Worm (Caenorhabditis elegans) whole organism, late embryonic: Measurements from ENCODE around the gene F59C12.3.

Experiments used
- C08G9.2 ChIP-seq: sonication (generic microtip); optimal IDR thresholded peaks from 2 replicates; lab custom pipeline; 2016; ENCODE audit warnings: mild to moderate bottlenecking, missing genetic modification characterization, moderate library complexity, missing compliant biosample characterization
- ceh-19 ChIP-seq: fragments of 200-800 bp; sonication (Bioruptor generic); optimal IDR thresholded peaks from 2 replicates; lab custom pipeline; 2018; ENCODE audit warnings: mild to moderate bottlenecking, missing genetic modification characterization, missing compliant biosample characterization
- ceh-2 ChIP-seq: sonication (generic microtip); optimal IDR thresholded peaks from 2 replicates; lab custom pipeline; 2016; ENCODE audit warnings: missing genotype, missing genetic modification characterization, missing compliant biosample characterization
- ceh-24 ChIP-seq: sonication (generic microtip); optimal IDR thresholded peaks from 2 replicates; lab custom pipeline; 2016; ENCODE audit warnings: mild to moderate bottlenecking, missing genetic modification characterization, missing compliant biosample characterization
- ceh-30 ChIP-seq: fragments of 150-350 bp; optimal IDR thresholded peaks from 2 replicates; lab custom pipeline; 2014; ENCODE audit warnings: missing biosample characterization, missing genetic modification characterization
- ceh-34 ChIP-seq: sonication (generic microtip); optimal IDR thresholded peaks from 2 replicates; lab custom pipeline; 2016; ENCODE audit warnings: mild to moderate bottlenecking, missing genetic modification characterization, missing compliant biosample characterization
- ceh-48 ChIP-seq: sonication (generic microtip); optimal IDR thresholded peaks from 2 replicates; lab custom pipeline; 2016; ENCODE audit warnings: missing genetic modification characterization, inconsistent platforms, missing compliant biosample characterization
- che-1 ChIP-seq: sonication (generic microtip); optimal IDR thresholded peaks from 2 replicates; lab custom pipeline; 2016; ENCODE audit warnings: mild to moderate bottlenecking, missing genetic modification characterization, missing compliant biosample characterization
- dve-1 ChIP-seq: sonication (generic microtip); optimal IDR thresholded peaks from 2 replicates; lab custom pipeline; 2017; ENCODE audit warnings: antibody characterized with exemption, mild to moderate bottlenecking, missing genetic modification characterization, missing compliant biosample characterization
- elt-2 ChIP-seq: sonication (generic microtip); optimal IDR thresholded peaks from 2 replicates; lab custom pipeline; 2016; ENCODE audit warnings: missing genetic modification reagents, missing genetic modification characterization, missing compliant biosample characterization
- elt-4 ChIP-seq: sonication (generic microtip); optimal IDR thresholded peaks from 2 replicates; lab custom pipeline; 2016; ENCODE audit warnings: missing genetic modification characterization, missing compliant biosample characterization
- ets-4 ChIP-seq: sonication (generic microtip); optimal IDR thresholded peaks from 2 replicates; lab custom pipeline; 2016; ENCODE audit warnings: missing genetic modification characterization, missing compliant biosample characterization
- eyg-1 ChIP-seq: sonication (generic microtip); optimal IDR thresholded peaks from 2 replicates; lab custom pipeline; 2016; ENCODE audit warnings: missing genotype, missing genetic modification characterization, missing compliant biosample characterization
- fax-1 ChIP-seq: sonication (generic microtip); optimal IDR thresholded peaks from 2 replicates; lab custom pipeline; 2016; ENCODE audit warnings: missing genotype, missing genetic modification characterization, missing compliant biosample characterization
- fkh-6 ChIP-seq: sonication (generic microtip); optimal IDR thresholded peaks from 2 replicates; lab custom pipeline; 2016; ENCODE audit warnings: missing genetic modification characterization, missing compliant biosample characterization
- gmeb-2 ChIP-seq: sonication (generic microtip); optimal IDR thresholded peaks from 2 replicates; lab custom pipeline; 2016; ENCODE audit warnings: missing genetic modification characterization, inconsistent platforms, missing compliant biosample characterization
- hlh-13 ChIP-seq: fragments of 200-800 bp; sonication (Bioruptor generic); optimal IDR thresholded peaks from 2 replicates; lab custom pipeline; 2018; ENCODE audit warnings: mild to moderate bottlenecking, missing genetic modification characterization, missing compliant biosample characterization
- hlh-15 ChIP-seq: sonication (generic microtip); optimal IDR thresholded peaks from 2 replicates; lab custom pipeline; 2016; ENCODE audit warnings: missing genetic modification characterization, missing compliant biosample characterization
- hlh-30 ChIP-seq: sonication (generic microtip); optimal IDR thresholded peaks from 2 replicates; lab custom pipeline; 2017; ENCODE audit warnings: antibody characterized with exemption, missing genetic modification characterization, missing compliant biosample characterization; ENCODE audit not compliant: insufficient read depth
- hlh-6 ChIP-seq: sonication (generic microtip); optimal IDR thresholded peaks from 2 replicates; lab custom pipeline; 2016; ENCODE audit warnings: missing genotype, missing genetic modification characterization, missing compliant biosample characterization
- lin-11 ChIP-seq: fragments of 200-800 bp; sonication (Bioruptor generic); optimal IDR thresholded peaks from 2 replicates; lab custom pipeline; 2018; ENCODE audit warnings: mild to moderate bottlenecking, missing genetic modification characterization, missing compliant biosample characterization
- madf-2 ChIP-seq: sonication (generic microtip); optimal IDR thresholded peaks from 2 replicates; lab custom pipeline; 2017; ENCODE audit warnings: missing genetic modification characterization, missing compliant biosample characterization
- mec-3 ChIP-seq: sonication (generic microtip); optimal IDR thresholded peaks from 2 replicates; lab custom pipeline; 2016; ENCODE audit warnings: borderline replicate concordance, missing genetic modification characterization, missing compliant biosample characterization
- nfya-1 ChIP-seq: sonication (generic microtip); optimal IDR thresholded peaks from 2 replicates; lab custom pipeline; 2017; ENCODE audit warnings: missing genetic modification characterization, mild to moderate bottlenecking, missing compliant biosample characterization, antibody characterized with exemption, moderate library complexity
- nhr-11 ChIP-seq: fragments of 150-350 bp; optimal IDR thresholded peaks from 2 replicates; lab custom pipeline; 2014; ENCODE audit warnings: missing biosample characterization, missing genetic modification characterization
- npax-4 ChIP-seq: sonication (generic microtip); optimal IDR thresholded peaks from 2 replicates; lab custom pipeline; 2016; ENCODE audit warnings: missing genetic modification characterization, missing compliant biosample characterization
- pag-3 ChIP-seq: sonication (generic microtip); optimal IDR thresholded peaks from 2 replicates; lab custom pipeline; 2016; ENCODE audit warnings: missing compliant biosample characterization, missing genetic modification characterization, borderline replicate concordance
- pat-9 ChIP-seq: fragments of 200-800 bp; sonication (Bioruptor generic); optimal IDR thresholded peaks from 2 replicates; lab custom pipeline; 2018; ENCODE audit warnings: mild to moderate bottlenecking, missing genetic modification characterization, moderate library complexity, missing compliant biosample characterization
- pha-4 ChIP-seq: fragments of 150-350 bp; optimal IDR thresholded peaks from 2 replicates; lab custom pipeline; 2018; ENCODE audit warnings: missing biosample characterization, missing genetic modification reagents, missing genetic modification characterization
- pqm-1 ChIP-seq: sonication (generic microtip); optimal IDR thresholded peaks from 2 replicates; lab custom pipeline; 2016; ENCODE audit warnings: missing genetic modification characterization, missing compliant biosample characterization
- pros-1 ChIP-seq: fragments of 150-350 bp; optimal IDR thresholded peaks from 2 replicates; lab custom pipeline; 2014; ENCODE audit warnings: missing biosample characterization, missing genetic modification reagents, missing genetic modification characterization
- ref-2 ChIP-seq: sonication (generic microtip); optimal IDR thresholded peaks from 2 replicates; lab custom pipeline; 2016; ENCODE audit warnings: missing genetic modification characterization, missing compliant biosample characterization
- rnt-1 ChIP-seq: sonication (generic microtip); optimal IDR thresholded peaks from 2 replicates; lab custom pipeline; 2016; ENCODE audit warnings: missing genetic modification characterization, missing compliant biosample characterization
- sox-2 ChIP-seq: fragments of 200-800 bp; sonication (Bioruptor generic); IDR thresholded peaks from 2 replicates; pipeline ENCODE4 v1.3.6; 2022; ENCODE audit warnings: missing genetic modification reagents, missing genetic modification characterization, missing compliant biosample characterization
- sox-4 ChIP-seq: sonication (generic microtip); optimal IDR thresholded peaks from 2 replicates; lab custom pipeline; 2017; ENCODE audit warnings: mild to moderate bottlenecking, missing genetic modification characterization, inconsistent platforms, missing compliant biosample characterization
- syd-9 ChIP-seq: sonication (generic microtip); optimal IDR thresholded peaks from 2 replicates; lab custom pipeline; 2016; ENCODE audit warnings: mild to moderate bottlenecking, missing genetic modification characterization, moderate library complexity, missing compliant biosample characterization
- unc-42 ChIP-seq: sonication (generic microtip); optimal IDR thresholded peaks from 2 replicates; lab custom pipeline; 2016; ENCODE audit warnings: missing genotype, missing genetic modification characterization, missing compliant biosample characterization
- unc-55 ChIP-seq: sonication (generic microtip); optimal IDR thresholded peaks from 2 replicates; lab custom pipeline; 2017; ENCODE audit warnings: missing biosample characterization, missing genetic modification reagents, missing genetic modification characterization
- unc-86 ChIP-seq: sonication (generic microtip); optimal IDR thresholded peaks from 2 replicates; lab custom pipeline; 2016; ENCODE audit warnings: missing genetic modification characterization, missing compliant biosample characterization

The F59C12.3 gene

DNA sequence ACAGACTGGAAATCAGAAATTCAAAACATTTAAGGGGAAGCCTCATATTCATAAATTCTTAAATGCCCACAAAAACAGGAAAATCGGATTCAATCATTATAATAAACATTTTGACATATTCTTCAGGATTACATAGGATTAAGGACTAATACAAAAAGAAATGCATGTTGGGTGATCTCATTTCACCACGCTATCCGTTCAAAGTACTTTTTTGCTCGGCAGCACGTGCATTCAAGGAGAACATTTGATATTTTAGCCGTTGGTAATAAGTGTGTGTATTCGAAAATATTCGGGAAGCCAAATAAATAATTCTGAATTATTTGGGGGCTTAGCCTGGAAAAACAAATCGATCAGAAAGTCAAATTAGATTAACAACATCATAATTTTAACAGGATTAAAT, 41.3 kb upstream of the F59C12.3 start:
- no peak for TF ChIP-seq npax-4 (tag; lab: Kevin White, UChicago)
- no peak for TF ChIP-seq eyg-1
- no peak for TF ChIP-seq hlh-13 (GFP tag; lab: Kevin White, UChicago)
- TF ChIP-seq mec-3 (tag; lab: Kevin White, UChicago) = no peak
- no peak for TF ChIP-seq gmeb-2 (tag; lab: Kevin White, UChicago)

DNA sequence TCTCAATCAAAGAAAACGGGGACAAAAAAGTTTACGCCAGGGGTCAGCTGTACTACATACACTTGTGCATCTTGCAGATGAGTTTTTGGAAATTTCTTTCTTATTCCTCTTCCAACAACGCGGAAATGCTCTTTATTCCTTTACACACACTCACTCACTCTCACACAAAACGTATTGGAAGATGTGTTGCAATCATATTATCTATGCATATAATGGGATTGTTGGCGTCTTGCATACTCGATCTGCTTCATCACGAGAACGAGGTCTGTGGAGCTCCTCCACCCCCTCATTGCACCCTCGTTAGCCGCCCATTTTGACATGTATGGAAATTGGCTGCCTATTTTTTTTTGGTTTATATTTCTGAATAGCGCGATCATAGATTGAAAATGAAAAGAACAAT, 39.4 kb upstream of the F59C12.3 start:
- TF ChIP-seq hlh-13 (GFP tag; lab: Kevin White, UChicago) = no peak
- no peak for TF ChIP-seq madf-2 (tag; lab: Kevin White, UChicago)
- peak; percentile 70 for TF ChIP-seq unc-42 (tag; lab: Kevin White, UChicago)

DNA sequence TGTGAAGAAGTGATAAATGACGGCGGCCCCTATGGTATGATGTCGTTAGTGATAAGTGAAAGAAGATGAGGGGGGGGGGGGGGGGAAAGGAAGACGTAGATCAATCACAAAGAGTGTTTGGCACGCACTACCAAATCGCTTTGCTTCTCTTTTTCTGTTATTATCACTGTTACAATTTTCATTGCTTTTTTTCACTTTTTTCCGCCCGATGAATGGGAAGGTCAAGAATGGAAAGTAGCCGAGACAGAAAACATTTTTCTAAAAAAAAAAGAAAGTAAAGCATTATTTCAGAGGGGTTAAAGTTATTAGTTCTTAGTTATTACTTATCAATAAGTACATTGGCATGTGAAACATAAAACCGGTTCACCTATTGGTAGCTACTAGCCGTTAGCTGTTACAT, 37.9 kb upstream of the F59C12.3 start:
- no peak for TF ChIP-seq rnt-1
- no peak for TF ChIP-seq ceh-2 (tag; lab: Kevin White, UChicago)

DNA sequence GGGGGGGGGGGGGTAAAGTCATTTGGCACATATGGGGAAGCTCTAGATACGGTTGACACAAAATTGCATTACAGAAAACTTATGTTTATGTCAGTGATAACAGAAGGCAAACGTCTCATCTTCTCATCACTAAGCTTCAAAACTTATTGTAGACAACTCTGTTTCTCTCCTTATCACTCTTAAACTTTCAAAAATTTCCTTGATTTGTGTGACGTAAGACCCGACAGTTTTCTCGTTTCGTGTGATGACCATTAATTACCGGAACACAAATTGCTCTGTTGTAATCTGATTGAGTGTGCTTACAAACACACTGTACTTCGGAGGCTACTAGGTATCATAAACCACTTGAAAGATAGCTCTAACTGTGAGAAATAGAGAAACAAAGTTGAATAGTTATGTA, 35.6 kb upstream of the F59C12.3 start:
- TF ChIP-seq ceh-34 (tag; lab: Kevin White, UChicago) = no peak

DNA sequence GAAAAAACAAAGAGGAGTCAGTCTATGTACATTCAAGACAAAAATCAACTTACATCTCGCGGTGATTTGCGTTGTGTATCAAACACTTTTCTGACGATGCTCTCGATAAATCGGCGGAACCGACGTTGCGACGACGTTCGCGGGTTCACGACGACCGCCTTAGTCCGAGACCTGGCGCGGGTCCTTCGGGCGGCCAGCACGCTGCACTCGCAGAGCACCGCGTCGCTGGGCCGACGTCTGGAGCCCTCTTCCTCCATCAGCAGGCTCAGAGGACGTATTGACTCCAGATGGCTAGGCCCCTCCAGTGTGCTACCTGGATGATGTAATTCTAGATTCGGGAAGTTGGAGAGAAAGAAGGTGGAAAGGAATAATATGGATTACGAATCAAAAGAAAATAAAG, 33.9 kb upstream of the F59C12.3 start:
- no peak for TF ChIP-seq fax-1 (tag; lab: Kevin White, UChicago)
- no peak for TF ChIP-seq pros-1 (tag; lab: Kevin White, UChicago)
- TF ChIP-seq ceh-24 (tag; lab: Kevin White, UChicago) = no peak
- no peak for TF ChIP-seq unc-86 (tag; lab: Kevin White, UChicago)
- no peak for TF ChIP-seq nfya-1 (tag; lab: Kevin White, UChicago)
- no peak for TF ChIP-seq pag-3 (tag; lab: Kevin White, UChicago)
- TF ChIP-seq ceh-2 (tag; lab: Kevin White, UChicago) = no peak
- TF ChIP-seq pqm-1 = no peak
- no peak for TF ChIP-seq gmeb-2 (tag; lab: Kevin White, UChicago)
- no peak for TF ChIP-seq rnt-1

DNA sequence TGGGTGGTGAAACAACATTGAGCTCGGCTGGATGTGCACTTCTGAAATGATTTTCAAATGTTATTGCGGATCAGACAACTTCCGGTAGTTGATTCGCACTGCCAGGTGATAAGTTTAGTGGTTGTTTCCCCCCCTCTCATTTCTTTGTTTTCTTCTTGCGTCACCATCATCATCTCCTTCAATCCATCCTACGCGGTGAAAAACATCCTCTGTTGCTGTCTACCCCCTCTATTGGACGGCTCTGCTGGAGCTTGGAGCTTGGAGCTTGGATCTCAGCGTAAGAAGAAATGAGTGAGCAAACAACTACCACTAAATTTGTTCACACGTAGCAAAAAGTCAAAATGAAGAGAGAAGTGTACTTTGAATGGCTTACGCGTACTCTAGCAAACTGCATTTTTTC, 32.4 kb upstream of the F59C12.3 start:
- TF ChIP-seq unc-86 (tag; lab: Kevin White, UChicago) = no peak
- peak; percentile 12 for TF ChIP-seq nfya-1 (tag; lab: Kevin White, UChicago)

DNA sequence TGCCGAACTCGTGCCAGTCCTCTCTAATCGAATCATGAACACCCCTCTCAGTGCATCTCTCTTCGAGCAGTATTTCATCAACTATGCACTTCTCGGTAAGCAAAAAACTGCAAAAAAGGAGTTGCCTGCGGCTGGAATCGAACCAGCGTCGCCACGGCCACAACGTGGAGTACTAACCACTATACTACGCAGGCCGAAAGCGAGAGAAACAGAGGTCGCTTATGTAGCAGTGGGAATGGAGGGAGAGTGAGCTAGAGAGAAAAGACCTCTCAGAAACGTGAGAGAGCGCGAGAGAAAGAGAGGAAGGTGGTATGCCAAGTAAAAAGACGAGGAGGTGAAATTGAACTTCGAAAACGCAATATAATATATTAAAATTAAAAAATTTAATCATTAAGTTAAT, 25.4 kb upstream of the F59C12.3 start:
- peak; percentile 83 for TF ChIP-seq ceh-48 (tag; lab: Kevin White, UChicago)
- peak; percentile 66 for TF ChIP-seq unc-42 (tag; lab: Kevin White, UChicago)
- peak; percentile 94 for TF ChIP-seq hlh-6
- peak; percentile 42 for TF ChIP-seq ets-4 (tag; lab: Kevin White, UChicago)
- peak; percentile 92 for TF ChIP-seq dve-1 (tag; lab: Kevin White, UChicago)
- TF ChIP-seq che-1 (tag; lab: Kevin White, UChicago) = peak; percentile 89
- no peak for TF ChIP-seq elt-4 (tag; lab: Kevin White, UChicago)
- peak; percentile 4 for TF ChIP-seq mec-3 (tag; lab: Kevin White, UChicago)
- TF ChIP-seq fkh-6 (tag; lab: Kevin White, UChicago) = peak; percentile 83
- TF ChIP-seq hlh-30 = peak; percentile 48
- TF ChIP-seq hlh-15 (tag; lab: Kevin White, UChicago) = peak; percentile 85
- no peak for TF ChIP-seq nhr-11
- TF ChIP-seq sox-2 (GFP tag; lab: Robert Waterston, UW) = peak; percentile 89
- TF ChIP-seq lin-11 = peak; percentile 87
- peak; percentile 89 for TF ChIP-seq pat-9 (tag; lab: Kevin White, UChicago)
- no peak for TF ChIP-seq pha-4 (tag; lab: Kevin White, UChicago)
- TF ChIP-seq npax-4 (tag; lab: Kevin White, UChicago) = peak; percentile 90
- TF ChIP-seq pros-1 (tag; lab: Kevin White, UChicago) = peak; percentile 54
- TF ChIP-seq elt-2 (tag; lab: Kevin White, UChicago) = peak; percentile 97
- peak; percentile 69 for TF ChIP-seq ceh-24 (tag; lab: Kevin White, UChicago)
- peak; percentile 68 for TF ChIP-seq pqm-1
- TF ChIP-seq sox-4 = peak; percentile 95
- no peak for TF ChIP-seq ceh-30 (tag; lab: Kevin White, UChicago)
- peak; percentile 33 for TF ChIP-seq unc-55 (GFP tag; lab: Kevin White, UChicago)
- peak; percentile 89 for TF ChIP-seq fax-1 (tag; lab: Kevin White, UChicago)
- TF ChIP-seq C08G9.2 (tag; lab: Kevin White, UChicago) = peak; percentile 82
- TF ChIP-seq syd-9 (tag; lab: Kevin White, UChicago) = peak; percentile 83
- peak; percentile 95 for TF ChIP-seq ceh-19 (GFP tag; lab: Kevin White, UChicago)
- peak; percentile 88 for TF ChIP-seq ref-2
- peak; percentile 90 for TF ChIP-seq madf-2 (tag; lab: Kevin White, UChicago)
